Fruit fly (Drosophila melanogaster): ENCODE results near the gene srw.

Gene srw

DNA sequence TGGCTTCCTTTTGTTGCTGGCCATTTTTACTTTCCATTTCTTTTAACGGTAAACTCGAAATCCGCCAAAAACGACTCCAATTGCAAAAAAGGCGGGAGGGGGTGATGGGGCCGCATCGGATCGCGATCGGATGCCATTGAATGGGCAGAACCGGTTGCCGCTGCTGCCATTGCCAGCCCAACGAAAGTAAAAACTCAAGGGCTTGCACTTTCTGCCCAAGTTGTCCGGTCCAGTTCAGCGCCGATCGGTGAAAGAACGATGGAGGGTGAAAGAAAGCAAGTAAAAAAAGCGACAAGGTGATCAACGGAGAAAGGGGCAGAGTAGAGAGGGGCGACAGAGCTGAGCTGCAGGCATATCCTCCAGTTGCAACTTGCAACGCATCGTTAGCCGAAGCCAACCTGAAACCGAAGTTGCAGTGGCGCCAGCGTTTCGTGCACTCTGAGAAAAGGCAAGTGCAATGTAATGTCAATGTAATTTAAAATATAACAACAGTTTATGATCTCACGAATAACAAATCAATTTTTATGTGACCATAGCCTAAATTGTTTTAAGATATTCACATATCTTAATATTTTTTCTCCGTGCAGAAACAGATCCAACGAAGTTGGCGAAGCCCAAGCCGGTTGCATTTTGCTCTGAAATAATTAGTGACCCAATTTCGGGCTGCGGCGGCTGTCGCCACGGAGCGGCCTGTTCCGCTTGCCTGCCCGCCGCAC lies 21.1 kb upstream of the srw start:
- peak; percentile 68 for TF ChIP-seq ey (GFP tag; optimal IDR thresholded peaks at IDR 0.05)
- no peak for TF ChIP-seq Jra (GFP tag; optimal IDR thresholded peaks at IDR 0.05)
- TF ChIP-seq usp (GFP tag; optimal IDR thresholded peaks at IDR 0.05), result no peak
- TF ChIP-seq Sp1 (GFP tag; optimal IDR thresholded peaks at IDR 0.05), result peak; percentile 65
- TF ChIP-seq Mio (GFP tag; optimal IDR thresholded peaks at IDR 0.05), result no peak
- TF ChIP-seq foxo (GFP tag; optimal IDR thresholded peaks at IDR 0.05), result peak in 1 of 2 experiments; percentile 61
- TF ChIP-seq Rel (GFP tag; optimal IDR thresholded peaks at IDR 0.05), result no peak
- TF ChIP-seq Rel (tag; optimal IDR thresholded peaks at IDR 0.05), result no peak
- no peak for TF ChIP-seq CG32264 (GFP tag; optimal IDR thresholded peaks at IDR 0.05)
- no peak for TF ChIP-seq tai (GFP tag; optimal IDR thresholded peaks at IDR 0.05)
- TF ChIP-seq dl (GFP tag; optimal IDR thresholded peaks at IDR 0.05; ENCODE audit: insufficient read depth in 1 of 2, partially characterized antibody in 2 of 2), result no peak
- TF ChIP-seq rgr (GFP tag; optimal IDR thresholded peaks at IDR 0.05), result peak; percentile 63
- no peak for TF ChIP-seq CrebA (GFP tag; optimal IDR thresholded peaks at IDR 0.05; ENCODE audit: borderline replicate concordance)
- TF ChIP-seq Hr83 (GFP tag; optimal IDR thresholded peaks at IDR 0.05; ENCODE audit: poor library complexity, severe bottlenecking), result no peak
- peak; percentile 59 for TF ChIP-seq br (GFP tag; optimal IDR thresholded peaks at IDR 0.05)
- TF ChIP-seq fru (GFP tag; optimal IDR thresholded peaks at IDR 0.05), result peak; percentile 75
- TF ChIP-seq psq (GFP tag; optimal IDR thresholded peaks at IDR 0.05), result peak; percentile 46
- no peak for TF ChIP-seq Vsx2 (GFP tag; optimal IDR thresholded peaks at IDR 0.05; ENCODE audit: partially characterized antibody)
- no peak for TF ChIP-seq Abd-B (GFP tag; optimal IDR thresholded peaks at IDR 0.05)
- TF ChIP-seq Myc (optimal IDR thresholded peaks at IDR 0.05), result no peak
- TF ChIP-seq jim (GFP tag; optimal IDR thresholded peaks at IDR 0.05), result no peak
- peak; percentile 77 for TF ChIP-seq h (GFP tag; optimal IDR thresholded peaks at IDR 0.05)
- TF ChIP-seq Dif (GFP tag; optimal IDR thresholded peaks at IDR 0.05; ENCODE audit: partially characterized antibody), result no peak
- TF ChIP-seq sv (GFP tag; optimal IDR thresholded peaks at IDR 0.05), result no peak
- no peak for TF ChIP-seq brk (GFP tag; optimal IDR thresholded peaks at IDR 0.05)
- no peak for TF ChIP-seq sage (GFP tag; optimal IDR thresholded peaks at IDR 0.05)
- TF ChIP-seq dmrt93B (GFP tag; optimal IDR thresholded peaks at IDR 0.05), result peak; percentile 34
- peak; percentile 31 for TF ChIP-seq woc (GFP tag; optimal IDR thresholded peaks at IDR 0.05)
- TF ChIP-seq HLH106 (tag; optimal IDR thresholded peaks at IDR 0.05), result peak; percentile 68
- TF ChIP-seq OdsH (GFP tag; optimal IDR thresholded peaks at IDR 0.05), result peak; percentile 60
- TF ChIP-seq dsf (GFP tag; optimal IDR thresholded peaks at IDR 0.05; ENCODE audit: borderline replicate concordance), result no peak
- TF ChIP-seq CG9705 (GFP tag; optimal IDR thresholded peaks at IDR 0.05), result no peak
- no peak for TF ChIP-seq pan (optimal IDR thresholded peaks at IDR 0.05)
- TF ChIP-seq N (GFP tag; optimal IDR thresholded peaks at IDR 0.05), result no peak

DNA sequence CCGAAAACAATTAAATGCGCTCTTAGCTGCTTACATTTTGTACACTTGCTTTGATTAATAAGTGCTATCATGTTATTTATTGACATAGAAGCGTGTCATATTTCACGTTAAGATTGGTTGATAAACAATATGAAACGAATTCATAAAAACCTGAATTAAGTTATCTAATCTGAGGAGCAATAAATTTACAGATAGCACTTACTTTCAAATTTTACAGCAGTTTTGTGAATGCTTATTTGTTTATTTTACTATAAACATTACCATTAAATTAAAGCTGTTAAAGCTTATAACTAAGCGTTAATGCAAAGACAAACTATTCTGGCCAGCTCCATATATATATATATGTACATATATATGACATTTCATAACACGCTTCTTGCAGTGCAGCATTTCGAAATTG lies 18.8 kb upstream of the srw start:
- TF ChIP-seq brk (GFP tag; optimal IDR thresholded peaks at IDR 0.05) (no peak), Dfd (GFP tag; optimal IDR thresholded peaks at IDR 0.05) (no peak)

DNA sequence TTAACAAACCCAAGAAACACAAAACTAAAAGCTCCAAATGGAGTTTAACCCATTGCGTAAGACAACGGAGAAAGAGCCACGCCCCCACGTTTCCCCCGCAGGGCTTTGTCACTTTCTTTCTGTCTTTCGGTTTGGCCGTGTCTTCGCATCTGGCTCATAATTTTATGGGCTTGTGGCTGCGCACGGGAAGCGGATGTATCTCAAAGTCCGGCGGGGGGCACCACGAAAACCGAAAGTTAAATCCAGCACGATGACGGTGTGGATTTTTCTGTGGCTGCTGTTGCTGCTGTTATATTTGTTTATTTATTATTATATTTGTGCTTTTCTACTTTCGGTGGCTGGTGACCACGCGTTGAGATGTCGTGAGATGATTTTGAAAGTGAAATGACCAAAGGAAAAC lies 13.5 kb upstream of the srw start:
- no peak for TF ChIP-seq usp (GFP tag; optimal IDR thresholded peaks at IDR 0.05)
- no peak for TF ChIP-seq br (GFP tag; optimal IDR thresholded peaks at IDR 0.05)
- TF ChIP-seq Vsx2 (GFP tag; optimal IDR thresholded peaks at IDR 0.05; ENCODE audit: partially characterized antibody), result no peak

DNA sequence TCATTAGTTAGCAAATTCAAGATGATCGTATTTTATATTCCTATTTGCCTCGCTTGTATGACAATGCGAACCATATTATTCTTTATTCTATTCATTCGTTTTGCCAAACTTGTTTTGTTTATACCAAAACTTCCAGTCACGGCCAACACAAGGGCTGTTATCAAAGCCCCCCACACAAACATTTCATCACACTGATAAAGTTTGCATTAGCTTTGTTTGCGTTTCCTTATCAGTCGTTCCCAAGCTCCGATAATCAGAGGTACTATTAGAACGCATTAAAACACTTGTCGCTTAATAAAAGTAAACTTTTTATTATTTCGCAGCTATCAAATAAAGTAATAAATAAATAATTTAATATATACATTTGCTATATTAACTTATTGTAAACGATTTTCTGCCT lies 10.4 kb upstream of the srw start:
- TF ChIP-seq Hr78 (GFP tag; optimal IDR thresholded peaks at IDR 0.05) (no peak), pan (optimal IDR thresholded peaks at IDR 0.05) (no peak), CG32264 (GFP tag; optimal IDR thresholded peaks at IDR 0.05) (no peak), Dfd (GFP tag; optimal IDR thresholded peaks at IDR 0.05) (no peak), foxo (GFP tag; optimal IDR thresholded peaks at IDR 0.05) (no peak), Dif (GFP tag; optimal IDR thresholded peaks at IDR 0.05; ENCODE audit: partially characterized antibody) (no peak), jim (GFP tag; optimal IDR thresholded peaks at IDR 0.05) (no peak), Hnf4 (GFP tag; optimal IDR thresholded peaks at IDR 0.05) (no peak), woc (GFP tag; optimal IDR thresholded peaks at IDR 0.05) (no peak), HLH106 (tag; optimal IDR thresholded peaks at IDR 0.05) (no peak), tai (GFP tag; optimal IDR thresholded peaks at IDR 0.05) (no peak), dsf (GFP tag; optimal IDR thresholded peaks at IDR 0.05; ENCODE audit: borderline replicate concordance) (no peak), Vsx2 (GFP tag; optimal IDR thresholded peaks at IDR 0.05; ENCODE audit: partially characterized antibody) (no peak), ey (GFP tag; optimal IDR thresholded peaks at IDR 0.05) (no peak), fru (GFP tag; optimal IDR thresholded peaks at IDR 0.05) (no peak), Myc (optimal IDR thresholded peaks at IDR 0.05) (no peak)

Measured in whole organism, wandering third instar larva.